Fruit fly (Drosophila melanogaster): Measurements from ENCODE around the gene Phf5a.
A peak's percentile ranks its signal among the peaks of the same experiment; 100 is the strongest.

Phf5a gene

dm6 chr2L:6481310-6481738 is 9.3 kb downstream of the Phf5a start (continued):
- TF ChIP-seq wor (GFP tag; IDR thresholded peaks at IDR 0.05) (no peak), Mad (GFP tag; optimal IDR thresholded peaks at IDR 0.05) (no peak), mld (GFP tag; IDR thresholded peaks at IDR 0.05; ENCODE audit: partially characterized antibody) (no peak), CG2875 (GFP tag; optimal IDR thresholded peaks at IDR 0.05) (no peak), slp2 (GFP tag; optimal IDR thresholded peaks at IDR 0.05) (no peak), CG6765 (GFP tag; optimal IDR thresholded peaks at IDR 0.05) (peak; percentile 27), ap (GFP tag; IDR thresholded peaks at IDR 0.05) (no peak), salm (tag; optimal IDR thresholded peaks at IDR 0.05) (peak; percentile 28), Sry-β (GFP tag; optimal IDR thresholded peaks at IDR 0.05) (no peak), CG6813 (GFP tag; optimal IDR thresholded peaks at IDR 0.05) (no peak), org-1 (GFP tag; optimal IDR thresholded peaks at IDR 0.05) (no peak), rib (GFP tag; IDR thresholded peaks at IDR 0.05) (peak; percentile 50; the same call in 1 of the 2 replicates), sc (optimal IDR thresholded peaks at IDR 0.05) (no peak), sc (GFP tag; optimal IDR thresholded peaks at IDR 0.05) (no peak), Drgx (GFP tag; IDR thresholded peaks at IDR 0.05) (peak; percentile 34; the same call in 1 of the 2 replicates), CG7987 (GFP tag; optimal IDR thresholded peaks at IDR 0.05) (peak; percentile 4), Optix (GFP tag; IDR thresholded peaks at IDR 0.05) (no peak), TFAM (GFP tag; optimal IDR thresholded peaks at IDR 0.05) (no peak), Aef1 (GFP tag; IDR thresholded peaks at IDR 0.05) (no peak), CG8089 (GFP tag; optimal IDR thresholded peaks at IDR 0.05) (no peak), pum (GFP tag; optimal IDR thresholded peaks at IDR 0.05) (no peak), Ets65A (GFP tag) (peak; percentile 79), CG4820 (GFP tag; optimal IDR thresholded peaks at IDR 0.05) (no peak), Spps (tag; optimal IDR thresholded peaks at IDR 0.05) (no peak), Bgb (GFP tag; IDR thresholded peaks at IDR 0.05; ENCODE audit: partially characterized antibody) (peak; percentile 63; the same call in 1 of the 2 replicates), knrl (GFP tag; IDR thresholded peaks at IDR 0.05; ENCODE audit: partially characterized antibody) (no peak; the same call in 2 of the 3 replicates), sna (GFP tag; IDR thresholded peaks at IDR 0.05; ENCODE audit: partially characterized antibody) (peak; percentile 25), Taf1 (GFP tag; IDR thresholded peaks at IDR 0.05) (no peak), CG13287 (GFP tag; IDR thresholded peaks at IDR 0.05; ENCODE audit: partially characterized antibody) (peak; percentile 28), Vsx1 (GFP tag; optimal IDR thresholded peaks at IDR 0.05) (no peak)

- TF ChIP-seq CG6791 (GFP tag; IDR thresholded peaks at IDR 0.05; ENCODE audit: partially characterized antibody) (peak; percentile 100), CG11398 (GFP tag; optimal IDR thresholded peaks at IDR 0.05) (peak; percentile 64), Bgb (GFP tag; IDR thresholded peaks at IDR 0.05; ENCODE audit: partially characterized antibody) (peak; percentile 100), Taf1 (GFP tag; IDR thresholded peaks at IDR 0.05) (peak; percentile 78), CG3065 (GFP tag; optimal IDR thresholded peaks at IDR 0.05) (peak; percentile 21), trem (tag; optimal IDR thresholded peaks at IDR 0.05) (peak; percentile 74), CG1602 (GFP tag; optimal IDR thresholded peaks at IDR 0.05) (peak; percentile 85), gsb (GFP tag; IDR thresholded peaks at IDR 0.05) (peak; percentile 54), CG2875 (GFP tag; optimal IDR thresholded peaks at IDR 0.05) (peak; percentile 19), tin (GFP tag; optimal IDR thresholded peaks at IDR 0.05) (peak; percentile 86), Nf-YA (GFP tag; IDR thresholded peaks at IDR 0.05) (peak; percentile 68; the same call in 1 of the 2 replicates), Oaz (GFP tag; IDR thresholded peaks at IDR 0.05) (peak; percentile 62), CG14050 (GFP tag; IDR thresholded peaks at IDR 0.05) (peak; percentile 76), z (GFP tag; IDR thresholded peaks at IDR 0.05) (peak; percentile 31; the same call in 1 of the 3 replicates), dati (GFP tag; IDR thresholded peaks at IDR 0.05) (peak; percentile 76), CHES-1-like (GFP tag; optimal IDR thresholded peaks at IDR 0.05) (peak; percentile 88), CG12769 (tag; optimal IDR thresholded peaks at IDR 0.05) (peak; percentile 56), br (optimal IDR thresholded peaks at IDR 0.05) (no peak), CG31388 (GFP tag; optimal IDR thresholded peaks at IDR 0.05) (peak; percentile 1), ato (GFP tag; IDR thresholded peaks at IDR 0.05; ENCODE audit: partially characterized antibody) (peak; percentile 100), lbe (GFP tag; optimal IDR thresholded peaks at IDR 0.05) (peak; percentile 76), rib (GFP tag; IDR thresholded peaks at IDR 0.05) (peak; percentile 71), CG18619 (GFP tag; optimal IDR thresholded peaks at IDR 0.05) (peak; percentile 75), CG11695 (GFP tag; IDR thresholded peaks at IDR 0.05) (peak; percentile 77)
These were observed 10.2 kb downstream of the Phf5a start, which contains the start of the genes Sec61alpha and Daxx for dm6 chr2L:6480212-6480994. TSS of gene Sec61alpha (minus strand) at chr2L:6480575. TSS of gene Daxx (plus strand) at chr2L:6480929.
